Fruit fly (Drosophila melanogaster): ENCODE measurements around the gene CG3246.
A peak's percentile ranks its signal among the peaks of the same experiment; 100 is the strongest.

The CG3246 gene

dm6 chr2L:3437068-3437467, 24.7 kb downstream of the CG3246 start (continued):
- peak; percentile 0 for TF ChIP-seq CG12104 (GFP tag; optimal IDR thresholded peaks at IDR 0.05)
- TF ChIP-seq zfh2 (GFP tag; optimal IDR thresholded peaks at IDR 0.05): no peak
- no peak for TF ChIP-seq CG6272 (GFP tag; IDR thresholded peaks at IDR 0.05)
- no peak for TF ChIP-seq Lpt (GFP tag; optimal IDR thresholded peaks at IDR 0.05)
- TF ChIP-seq CG14965 (GFP tag; optimal IDR thresholded peaks at IDR 0.05; ENCODE audit: borderline replicate concordance): no peak
- TF ChIP-seq so (GFP tag; IDR thresholded peaks at IDR 0.05): peak; percentile 77
- TF ChIP-seq NC2α (GFP tag; optimal IDR thresholded peaks at IDR 0.05): no peak
- TF ChIP-seq D (optimal IDR thresholded peaks at IDR 0.05): no peak
- peak; percentile 25 for TF ChIP-seq D (GFP tag; optimal IDR thresholded peaks at IDR 0.05)
- TF ChIP-seq ewg (GFP tag; optimal IDR thresholded peaks at IDR 0.05): peak; percentile 18
- peak; percentile 31 for TF ChIP-seq Ets65A (GFP tag)
- no peak for TF ChIP-seq unc-4 (GFP tag; IDR thresholded peaks at IDR 0.05; ENCODE audit: partially characterized antibody)
- TF ChIP-seq gfzf (GFP tag; optimal IDR thresholded peaks at IDR 0.05): no peak
- peak; percentile 56 for TF ChIP-seq CG12219 (GFP tag; optimal IDR thresholded peaks at IDR 0.05)
- no peak for TF ChIP-seq CG33213 (GFP tag; optimal IDR thresholded peaks at IDR 0.05)
- peak; percentile 64; the same call in 1 of the 2 replicates for TF ChIP-seq seq (GFP tag; IDR thresholded peaks at IDR 0.05)
- peak; percentile 70 for TF ChIP-seq row (GFP tag; IDR thresholded peaks at IDR 0.05)
- peak; percentile 59 for TF ChIP-seq CG10267 (tag; optimal IDR thresholded peaks at IDR 0.05)
- TF ChIP-seq crc (GFP tag; optimal IDR thresholded peaks at IDR 0.05): no peak
- TF ChIP-seq Drgx (GFP tag; IDR thresholded peaks at IDR 0.05): peak; percentile 86
- TF ChIP-seq CG5245 (GFP tag; optimal IDR thresholded peaks at IDR 0.05): peak; percentile 6
- TF ChIP-seq Hr78 (GFP tag; optimal IDR thresholded peaks at IDR 0.05): peak in 1 of 2 experiments; percentile 12
- TF ChIP-seq CG6654 (GFP tag; optimal IDR thresholded peaks at IDR 0.05): no peak
- TF ChIP-seq kah (GFP tag; optimal IDR thresholded peaks at IDR 0.05): peak; percentile 65
- no peak for TF ChIP-seq CG31224 (GFP tag; IDR thresholded peaks at IDR 0.05)
- TF ChIP-seq Deaf1 (tag; optimal IDR thresholded peaks at IDR 0.05): no peak
- no peak for TF ChIP-seq exex (tag; optimal IDR thresholded peaks at IDR 0.05)
- no peak for TF ChIP-seq CG2199 (GFP tag; IDR thresholded peaks at IDR 0.05)
- no peak for TF ChIP-seq Dfd (GFP tag; optimal IDR thresholded peaks at IDR 0.05)
- TF ChIP-seq CG10654 (GFP tag; optimal IDR thresholded peaks at IDR 0.05): no peak
- TF ChIP-seq unpg (GFP tag; optimal IDR thresholded peaks at IDR 0.05): peak; percentile 73
- no peak for TF ChIP-seq aop (GFP tag; IDR thresholded peaks at IDR 0.05)
- TF ChIP-seq danr (GFP tag; IDR thresholded peaks at IDR 0.05): no peak
- no peak for TF ChIP-seq tna (GFP tag; IDR thresholded peaks at IDR 0.05; ENCODE audit: partially characterized antibody)
- TF ChIP-seq CG8765 (GFP tag; IDR thresholded peaks at IDR 0.05): no peak
- peak; percentile 63 for TF ChIP-seq CG12071 (GFP tag; optimal IDR thresholded peaks at IDR 0.05)
- TF ChIP-seq Hr39 (optimal IDR thresholded peaks at IDR 0.05): no peak
- TF ChIP-seq dimm (GFP tag; IDR thresholded peaks at IDR 0.05): no peak
- TF ChIP-seq Sox100B (GFP tag; optimal IDR thresholded peaks at IDR 0.05): peak; percentile 67
- TF ChIP-seq CG10565 (GFP tag; optimal IDR thresholded peaks at IDR 0.05): no peak
- TF ChIP-seq sens (GFP tag): peak; percentile 95
- TF ChIP-seq Atf3 (GFP tag; optimal IDR thresholded peaks at IDR 0.05): no peak
- no peak for TF ChIP-seq Hsf (GFP tag; optimal IDR thresholded peaks at IDR 0.05)
- peak; percentile 78 for TF ChIP-seq Sox102F (GFP tag; optimal IDR thresholded peaks at IDR 0.05)
- TF ChIP-seq CG34376 (GFP tag; optimal IDR thresholded peaks at IDR 0.05): no peak
- no peak for TF ChIP-seq CG3838 (GFP tag; optimal IDR thresholded peaks at IDR 0.05)
- no peak for TF ChIP-seq Adf1 (GFP tag; IDR thresholded peaks at IDR 0.05)
- no peak for TF ChIP-seq Opbp (GFP tag; IDR thresholded peaks at IDR 0.05; ENCODE audit: partially characterized antibody)
- no peak for TF ChIP-seq sr (GFP tag; IDR thresholded peaks at IDR 0.05)
- TF ChIP-seq lab (GFP tag; optimal IDR thresholded peaks at IDR 0.05): peak; percentile 67
- TF ChIP-seq CG2889 (GFP tag; IDR thresholded peaks at IDR 0.05): no peak
- no peak for TF ChIP-seq tup (GFP tag; optimal IDR thresholded peaks at IDR 0.05)
- no peak for TF ChIP-seq nom (GFP tag; optimal IDR thresholded peaks at IDR 0.05)
